Worm (Caenorhabditis elegans): ENCODE results near the gene Y45F3A.9.

DNA sequence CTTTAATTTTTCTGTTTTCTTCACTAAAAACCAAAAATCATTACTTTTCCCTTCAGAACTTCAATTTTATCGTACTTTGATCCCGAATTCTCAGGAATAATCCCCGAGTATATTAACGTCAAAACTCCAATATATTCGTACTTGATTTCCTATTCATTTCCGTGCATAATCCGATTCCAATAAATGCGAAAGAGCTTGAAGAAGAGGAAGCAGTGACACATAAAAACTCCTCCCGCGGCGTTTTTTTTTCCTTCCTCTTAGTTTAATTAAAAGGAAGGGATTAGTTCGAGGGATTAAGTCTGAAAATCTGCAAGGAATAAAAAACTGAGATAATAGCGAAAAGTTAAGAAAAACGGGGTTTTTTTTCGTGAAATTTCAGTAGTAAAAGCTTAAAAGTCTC, 5.9 kb upstream of the Y45F3A.9 start:
- no peak for TF ChIP-seq skn-1 (tag; optimal IDR thresholded peaks at IDR 0.05)
- peak; percentile 38 for TF ChIP-seq nhr-11 (tag; optimal IDR thresholded peaks at IDR 0.05)
- TF ChIP-seq fos-1 (tag; optimal IDR thresholded peaks at IDR 0.05): no peak
- no peak for TF ChIP-seq unc-62 (GFP tag; optimal IDR thresholded peaks at IDR 0.05)
- TF ChIP-seq egl-27 (tag; optimal IDR thresholded peaks at IDR 0.05): no peak
- no peak for TF ChIP-seq nhr-76 (tag; optimal IDR thresholded peaks at IDR 0.05)
- TF ChIP-seq pqm-1 (tag; optimal IDR thresholded peaks at IDR 0.05): no peak

All from whole organism, L3 larva.